Fruit fly (Drosophila melanogaster): ENCODE measurements around the gene Fum4.

Fum4 gene

DNA sequence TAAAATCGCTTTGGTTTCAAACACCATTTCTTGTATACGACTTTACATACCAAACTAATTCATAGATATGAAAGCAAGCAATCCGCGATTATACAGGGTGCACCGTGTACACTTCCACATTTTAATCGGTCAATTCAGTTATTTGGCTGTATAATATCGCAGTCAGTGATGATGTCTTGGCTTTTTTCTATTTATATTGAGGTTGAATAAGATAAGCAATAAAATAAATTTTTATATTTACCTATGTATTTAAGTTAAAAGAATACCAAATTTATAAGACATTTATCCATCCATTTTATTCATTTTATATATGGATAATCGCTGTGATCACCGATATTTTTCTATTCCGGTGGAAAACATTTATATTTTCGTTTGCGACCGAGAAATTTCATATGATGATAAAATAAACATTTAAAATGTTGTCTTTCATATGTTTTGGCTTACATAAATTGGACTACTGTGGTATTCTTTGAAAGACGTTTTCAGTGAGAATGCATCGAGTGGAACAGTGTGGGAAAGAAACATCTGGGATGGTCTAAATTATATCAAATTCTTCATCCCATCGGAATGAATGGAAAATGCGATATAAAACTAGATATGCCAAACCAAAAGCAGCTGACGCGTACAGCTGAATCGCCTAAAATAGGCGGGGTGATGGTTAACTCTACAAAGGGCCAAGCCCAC lies 35.6 kb upstream of the Fum4 start, which contains the start of gene CG5708 (continued):
- TF ChIP-seq MESR4 (GFP tag; optimal IDR thresholded peaks at IDR 0.05) (peak; percentile 46), chif (GFP tag; optimal IDR thresholded peaks at IDR 0.05) (no peak), Lpt (GFP tag; optimal IDR thresholded peaks at IDR 0.05) (no peak), sd (tag; optimal IDR thresholded peaks at IDR 0.05) (peak; percentile 73), CG12155 (GFP tag; optimal IDR thresholded peaks at IDR 0.05) (no peak), CG15073 (GFP tag; optimal IDR thresholded peaks at IDR 0.05) (no peak), ranshi (GFP tag; IDR thresholded peaks at IDR 0.05) (no peak), pb (GFP tag; optimal IDR thresholded peaks at IDR 0.05) (no peak), CG3995 (GFP tag; optimal IDR thresholded peaks at IDR 0.05) (peak; percentile 52), CG10543 (GFP tag; optimal IDR thresholded peaks at IDR 0.05) (no peak), Gsc (GFP tag; IDR thresholded peaks at IDR 0.05) (no peak), Fer3 (tag; optimal IDR thresholded peaks at IDR 0.05) (no peak), CG17328 (GFP tag; IDR thresholded peaks at IDR 0.05) (no peak), nau (GFP tag; optimal IDR thresholded peaks at IDR 0.05) (no peak), CG5245 (GFP tag; optimal IDR thresholded peaks at IDR 0.05) (no peak), dpn (GFP tag; optimal IDR thresholded peaks at IDR 0.05) (no peak), CHES-1-like (GFP tag; optimal IDR thresholded peaks at IDR 0.05) (peak; percentile 12), CG30020 (tag; optimal IDR thresholded peaks at IDR 0.05) (peak; percentile 99), hth (optimal IDR thresholded peaks at IDR 0.05) (no peak), disco-r (GFP tag; optimal IDR thresholded peaks at IDR 0.05) (no peak), vfl (GFP tag; optimal IDR thresholded peaks at IDR 0.05) (no peak), Hsf (GFP tag; optimal IDR thresholded peaks at IDR 0.05) (peak; percentile 1), ken (GFP tag; IDR thresholded peaks at IDR 0.05) (no peak; the same call in 2 of the 3 replicates), CG9932 (GFP tag; IDR thresholded peaks at IDR 0.05) (no peak), Bdp1 (GFP tag; optimal IDR thresholded peaks at IDR 0.05) (no peak), trem (tag; optimal IDR thresholded peaks at IDR 0.05) (no peak), CG31441 (GFP tag; IDR thresholded peaks at IDR 0.05) (peak; percentile 46; the same call in 1 of the 2 replicates), h (optimal IDR thresholded peaks at IDR 0.05) (no peak), ssp (GFP tag; IDR thresholded peaks at IDR 0.05) (peak; percentile 87), wek (GFP tag; optimal IDR thresholded peaks at IDR 0.05) (no peak), Elba2 (GFP tag; optimal IDR thresholded peaks at IDR 0.05) (no peak), MTF-1 (GFP tag; optimal IDR thresholded peaks at IDR 0.05; ENCODE audit: borderline replicate concordance) (no peak), CG17186 (GFP tag; optimal IDR thresholded peaks at IDR 0.05) (no peak), fu2 (GFP tag; optimal IDR thresholded peaks at IDR 0.05) (no peak), ind (GFP tag; optimal IDR thresholded peaks at IDR 0.05) (no peak), Awh (GFP tag; IDR thresholded peaks at IDR 0.05) (no peak), CG34224 (GFP tag; IDR thresholded peaks at IDR 0.05; ENCODE audit: partially characterized antibody) (peak; percentile 30; the same call in 2 of the 3 replicates), nmo (GFP tag; optimal IDR thresholded peaks at IDR 0.05) (peak; percentile 66), CG1529 (GFP tag; optimal IDR thresholded peaks at IDR 0.05) (no peak), CG34376 (GFP tag; optimal IDR thresholded peaks at IDR 0.05) (no peak), schlank (tag; optimal IDR thresholded peaks at IDR 0.05) (no peak), repo (GFP tag; optimal IDR thresholded peaks at IDR 0.05) (no peak), chn (GFP tag; optimal IDR thresholded peaks at IDR 0.05) (no peak), CG4820 (GFP tag; optimal IDR thresholded peaks at IDR 0.05) (no peak), grau (tag; optimal IDR thresholded peaks at IDR 0.05) (peak; percentile 24), ab (GFP tag; optimal IDR thresholded peaks at IDR 0.05) (no peak), Hmx (GFP tag; optimal IDR thresholded peaks at IDR 0.05) (no peak), Hey (tag; optimal IDR thresholded peaks at IDR 0.05) (no peak), sug (tag; optimal IDR thresholded peaks at IDR 0.05) (peak; percentile 15), sob (GFP tag; IDR thresholded peaks at IDR 0.05) (0 out of 2 replicates have a peak, but pooled peaks have one; percentile 39), Sox100B (GFP tag; optimal IDR thresholded peaks at IDR 0.05) (peak; percentile 24), tna (GFP tag; IDR thresholded peaks at IDR 0.05; ENCODE audit: partially characterized antibody) (no peak)

Data from whole organism, embryonic.